Worm (Caenorhabditis elegans): ENCODE results near the gene F59A7.5.

Gene F59A7.5

ce11 chrV:2045956-2046355, 23.5 kb downstream of the F59A7.5 start, which contains the start of gene Y40B10A.5 (continued):
- TF ChIP-seq fkh-10 (GFP tag; optimal IDR thresholded peaks at IDR 0.05) (no peak), nhr-84 (tag; optimal IDR thresholded peaks at IDR 0.05) (no peak)

DNA sequence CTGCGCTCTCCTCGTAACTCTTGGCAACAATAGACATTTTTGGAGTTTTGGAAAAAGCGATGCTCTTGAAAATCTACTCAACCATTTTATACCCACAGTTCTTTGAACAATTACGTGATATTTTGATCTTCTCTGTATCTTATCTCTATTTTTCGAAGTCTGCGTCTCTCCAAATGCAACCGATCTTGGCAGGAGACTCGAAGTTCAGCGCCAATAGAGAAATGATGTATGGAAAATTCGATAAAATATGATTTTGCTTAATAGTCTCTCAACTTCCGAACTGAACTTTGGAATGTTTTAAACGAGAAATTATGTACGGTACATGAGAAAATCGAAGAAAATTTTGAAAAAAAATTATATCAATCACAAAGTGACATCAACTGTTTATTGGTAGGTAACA, 27.7 kb downstream of the F59A7.5 start, which contains the start of gene comt-4:
TSS of gene comt-4 (minus strand) at position 50 of the 400 bp plus-strand sequence.
- TF ChIP-seq tbx-2 (tag; optimal IDR thresholded peaks at IDR 0.05) (no peak), elt-3 (tag; optimal IDR thresholded peaks at IDR 0.05) (peak in 3 of 6 experiments; percentile 2 to 45 (median 33)), pax-3 (tag; optimal IDR thresholded peaks at IDR 0.05) (no peak), alr-1 (tag; optimal IDR thresholded peaks at IDR 0.05; ENCODE audit: borderline replicate concordance) (no peak), fkh-10 (GFP tag; optimal IDR thresholded peaks at IDR 0.05) (no peak), unc-130 (tag; optimal IDR thresholded peaks at IDR 0.05) (no peak), ztf-11 (tag; optimal IDR thresholded peaks at IDR 0.05) (no peak), sup-37 (GFP tag; optimal IDR thresholded peaks at IDR 0.05) (no peak), nhr-20 (tag; optimal IDR thresholded peaks at IDR 0.05) (peak; percentile 28), mef-2 (tag; optimal IDR thresholded peaks at IDR 0.05) (no peak), hlh-4 (tag; optimal IDR thresholded peaks at IDR 0.05) (no peak), pag-3 (tag; optimal IDR thresholded peaks at IDR 0.05; ENCODE audit: borderline replicate concordance, insufficient read depth) (no peak), lin-39 (tag; optimal IDR thresholded peaks at IDR 0.05) (no peak), ceh-88 (GFP tag; IDR thresholded peaks at IDR 0.05) (no peak), ztf-4 (tag; optimal IDR thresholded peaks at IDR 0.05) (no peak), nhr-11 (tag; optimal IDR thresholded peaks at IDR 0.05) (no peak), nhr-77 (tag; optimal IDR thresholded peaks at IDR 0.05) (no peak)

DNA sequence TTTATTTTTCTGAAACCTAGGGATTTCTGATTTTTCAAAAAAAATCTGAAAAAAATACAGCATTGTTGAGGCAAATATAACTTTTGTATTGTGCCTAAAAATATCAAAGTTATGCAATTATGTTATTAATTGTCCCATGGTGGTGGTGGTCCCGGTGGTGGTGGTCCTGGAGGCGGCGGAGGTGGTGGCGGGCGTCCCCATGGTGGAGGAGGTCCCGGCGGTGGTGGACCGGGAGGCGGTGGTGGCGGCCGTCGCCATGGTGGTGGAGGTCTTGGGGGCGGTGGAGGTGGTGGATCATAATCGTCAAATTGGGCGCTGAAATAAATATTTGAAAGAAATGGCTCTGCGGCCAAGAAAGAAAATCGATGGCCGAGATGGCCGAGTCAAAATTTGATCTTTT, 28.3 kb downstream of the F59A7.5 start:
- TF ChIP-seq ceh-8 (GFP tag; optimal IDR thresholded peaks at IDR 0.05): peak; percentile 78
- no peak for TF ChIP-seq blmp-1 (tag; optimal IDR thresholded peaks at IDR 0.05)

- TF ChIP-seq blmp-1 (tag; optimal IDR thresholded peaks at IDR 0.05): peak; percentile 7
- TF ChIP-seq C34B4.2 (tag; optimal IDR thresholded peaks at IDR 0.05): no peak
Observed at ce11 chrV:2051507-2051906, 29.0 kb downstream of the F59A7.5 start, which contains the start of gene Y40B10A.11. TSS of gene Y40B10A.11 (minus strand) at chrV:2051607.

DNA sequence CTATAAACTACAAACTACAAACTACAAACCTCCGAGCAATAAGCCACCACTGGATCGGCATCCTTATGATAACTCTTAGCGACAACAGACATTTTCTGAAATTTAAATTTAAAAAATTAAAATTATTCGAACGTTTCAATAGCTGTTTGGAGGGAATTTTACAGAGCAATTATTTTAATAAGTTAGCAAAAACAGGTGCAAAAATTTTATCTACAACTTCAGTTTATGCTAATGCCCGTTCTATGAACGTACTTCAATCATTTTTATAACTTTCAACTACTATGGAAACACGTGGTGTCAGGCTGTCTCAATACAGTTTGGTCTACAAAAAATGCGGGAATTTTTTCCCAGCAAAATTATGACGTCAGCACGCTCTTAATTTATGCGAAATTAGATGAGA, 31.0 kb downstream of the F59A7.5 start, which contains the start of gene comt-5:
TSS of gene comt-5 (minus strand) at position 101 of the 400 bp plus-strand sequence.
- no peak for TF ChIP-seq efl-1 (optimal IDR thresholded peaks at IDR 0.05)
- no peak for TF ChIP-seq efl-1 (GFP tag; optimal IDR thresholded peaks at IDR 0.05 in 1 of 2)
- no peak for TF ChIP-seq nhr-20 (tag; optimal IDR thresholded peaks at IDR 0.05)
- no peak for TF ChIP-seq C04F5.9 (tag; optimal IDR thresholded peaks at IDR 0.05)
- TF ChIP-seq dpl-1 (GFP tag; optimal IDR thresholded peaks at IDR 0.05): no peak
- no peak for TF ChIP-seq ceh-88 (GFP tag; IDR thresholded peaks at IDR 0.05)
- TF ChIP-seq jun-1 (tag; optimal IDR thresholded peaks at IDR 0.05): no peak
- TF ChIP-seq fos-1 (tag; optimal IDR thresholded peaks at IDR 0.05): no peak

ce11 chrV:2054254-2054653, 31.8 kb downstream of the F59A7.5 start:
- TF ChIP-seq C16A3.4 (tag; optimal IDR thresholded peaks at IDR 0.05) (no peak), ztf-4 (tag; optimal IDR thresholded peaks at IDR 0.05) (no peak), nhr-84 (tag; optimal IDR thresholded peaks at IDR 0.05) (no peak), lin-35 (GFP tag; optimal IDR thresholded peaks at IDR 0.05) (no peak), nhr-20 (tag; optimal IDR thresholded peaks at IDR 0.05) (peak; percentile 20), mab-9 (GFP tag; IDR thresholded peaks at IDR 0.05) (no peak), sptf-1 (tag; optimal IDR thresholded peaks at IDR 0.05) (no peak), blmp-1 (tag; optimal IDR thresholded peaks at IDR 0.05) (peak; percentile 55), dsc-1 (tag; optimal IDR thresholded peaks at IDR 0.05) (no peak), aha-1 (tag; optimal IDR thresholded peaks at IDR 0.05) (no peak), rnt-1 (tag; optimal IDR thresholded peaks at IDR 0.05) (no peak), fkh-8 (tag; optimal IDR thresholded peaks at IDR 0.05) (no peak), hlh-4 (tag; optimal IDR thresholded peaks at IDR 0.05) (no peak), ceh-63 (GFP tag; optimal IDR thresholded peaks at IDR 0.05) (no peak), efl-1 (optimal IDR thresholded peaks at IDR 0.05) (peak in 1 of 2 experiments; percentile 0), efl-1 (GFP tag; optimal IDR thresholded peaks at IDR 0.05 in 1 of 2) (no peak), aly-2 (tag; optimal IDR thresholded peaks at IDR 0.05) (no peak), F16B12.6 (tag; optimal IDR thresholded peaks at IDR 0.05) (no peak), ces-1 (GFP tag; optimal IDR thresholded peaks at IDR 0.05) (no peak), lin-14 (GFP tag; optimal IDR thresholded peaks at IDR 0.05) (no peak), snpc-4 (tag; optimal IDR thresholded peaks at IDR 0.05) (no peak), nhr-237 (tag; optimal IDR thresholded peaks at IDR 0.05) (no peak), snu-23 (GFP tag; optimal IDR thresholded peaks at IDR 0.05) (no peak), lsy-2 (tag; optimal IDR thresholded peaks at IDR 0.05) (no peak)
